Worm (Caenorhabditis elegans) whole organism, late embryonic: ENCODE data around the gene ced-3.

ENCODE experiments used
- C08G9.2 ChIP-seq: sonication (generic microtip); optimal IDR thresholded peaks from 2 replicates; lab custom pipeline; 2016; ENCODE audit warnings: mild to moderate bottlenecking, missing genetic modification characterization, moderate library complexity, missing compliant biosample characterization
- C38D4.7 ChIP-seq: fragments of 200-800 bp; sonication (Bioruptor generic); optimal IDR thresholded peaks from 2 replicates; lab custom pipeline; 2018; ENCODE audit warnings: mild to moderate bottlenecking, missing genetic modification characterization, moderate library complexity, missing compliant biosample characterization
- F13H6.1 ChIP-seq: sonication (generic microtip); optimal IDR thresholded peaks from 2 replicates; lab custom pipeline; 2016; ENCODE audit warnings: missing genetic modification characterization, missing compliant biosample characterization
- T23F11.4 ChIP-seq: fragments of 200-800 bp; sonication (Bioruptor generic); optimal IDR thresholded peaks from 2 replicates; lab custom pipeline; 2018; ENCODE audit warnings: mild to moderate bottlenecking, missing genetic modification characterization, missing compliant biosample characterization
- Y22D7AL.16 ChIP-seq: sonication (generic microtip); optimal IDR thresholded peaks from 2 replicates; lab custom pipeline; 2016; ENCODE audit warnings: missing genetic modification characterization, missing compliant biosample characterization
- ahr-1 ChIP-seq: sonication (generic microtip); optimal IDR thresholded peaks from 2 replicates; lab custom pipeline; 2016; ENCODE audit warnings: missing genetic modification characterization, missing compliant biosample characterization
- ceh-18 ChIP-seq: sonication (generic microtip); optimal IDR thresholded peaks from 2 replicates; lab custom pipeline; 2016; ENCODE audit warnings: missing genetic modification characterization, missing compliant biosample characterization
- ceh-19 ChIP-seq: fragments of 200-800 bp; sonication (Bioruptor generic); optimal IDR thresholded peaks from 2 replicates; lab custom pipeline; 2018; ENCODE audit warnings: mild to moderate bottlenecking, missing genetic modification characterization, missing compliant biosample characterization
- ceh-34 ChIP-seq: sonication (generic microtip); optimal IDR thresholded peaks from 2 replicates; lab custom pipeline; 2016; ENCODE audit warnings: mild to moderate bottlenecking, missing genetic modification characterization, missing compliant biosample characterization
- ceh-45 ChIP-seq: fragments of 200-800 bp; sonication (Bioruptor generic); IDR thresholded peaks from 2 replicates; pipeline ENCODE4 v1.3.6; 2022; ENCODE audit warnings: missing genetic modification reagents, missing genetic modification characterization, missing compliant biosample characterization
- ceh-48 ChIP-seq: sonication (generic microtip); optimal IDR thresholded peaks from 2 replicates; lab custom pipeline; 2016; ENCODE audit warnings: missing genetic modification characterization, inconsistent platforms, missing compliant biosample characterization
- ceh-9 ChIP-seq: sonication (generic microtip); optimal IDR thresholded peaks from 2 replicates; lab custom pipeline; 2016; ENCODE audit warnings: mild to moderate bottlenecking, missing genetic modification characterization, inconsistent platforms, missing compliant biosample characterization
- che-1 ChIP-seq: sonication (generic microtip); optimal IDR thresholded peaks from 2 replicates; lab custom pipeline; 2016; ENCODE audit warnings: mild to moderate bottlenecking, missing genetic modification characterization, missing compliant biosample characterization
- elt-2 ChIP-seq: sonication (generic microtip); optimal IDR thresholded peaks from 2 replicates; lab custom pipeline; 2016; ENCODE audit warnings: missing genetic modification reagents, missing genetic modification characterization, missing compliant biosample characterization
- elt-4 ChIP-seq: sonication (generic microtip); optimal IDR thresholded peaks from 2 replicates; lab custom pipeline; 2016; ENCODE audit warnings: missing genetic modification characterization, missing compliant biosample characterization
- fkh-10 ChIP-seq: fragments of 150-350 bp; optimal IDR thresholded peaks from 2 replicates; lab custom pipeline; 2014; ENCODE audit warnings: missing biosample characterization, missing genetic modification reagents, missing genetic modification characterization
- hlh-13 ChIP-seq: fragments of 200-800 bp; sonication (Bioruptor generic); optimal IDR thresholded peaks from 2 replicates; lab custom pipeline; 2018; ENCODE audit warnings: mild to moderate bottlenecking, missing genetic modification characterization, missing compliant biosample characterization
- hlh-30 ChIP-seq: sonication (generic microtip); optimal IDR thresholded peaks from 2 replicates; lab custom pipeline; 2017; ENCODE audit warnings: antibody characterized with exemption, missing genetic modification characterization, missing compliant biosample characterization; ENCODE audit not compliant: insufficient read depth
- hlh-8 ChIP-seq: sonication (generic microtip); optimal IDR thresholded peaks from 2 replicates; lab custom pipeline; 2016; ENCODE audit warnings: missing genotype, missing genetic modification characterization, missing compliant biosample characterization
- madf-2 ChIP-seq: sonication (generic microtip); optimal IDR thresholded peaks from 2 replicates; lab custom pipeline; 2017; ENCODE audit warnings: missing genetic modification characterization, missing compliant biosample characterization
- mec-3 ChIP-seq: sonication (generic microtip); optimal IDR thresholded peaks from 2 replicates; lab custom pipeline; 2016; ENCODE audit warnings: borderline replicate concordance, missing genetic modification characterization, missing compliant biosample characterization
- npax-4 ChIP-seq: sonication (generic microtip); optimal IDR thresholded peaks from 2 replicates; lab custom pipeline; 2016; ENCODE audit warnings: missing genetic modification characterization, missing compliant biosample characterization
- pag-3 ChIP-seq: sonication (generic microtip); optimal IDR thresholded peaks from 2 replicates; lab custom pipeline; 2016; ENCODE audit warnings: missing compliant biosample characterization, missing genetic modification characterization, borderline replicate concordance
- pax-1 ChIP-seq: fragments of 150-350 bp; optimal IDR thresholded peaks from 2 replicates; lab custom pipeline; 2014; ENCODE audit warnings: missing biosample characterization, missing genetic modification characterization
- pha-2 ChIP-seq: sonication (generic microtip); optimal IDR thresholded peaks from 2 replicates; lab custom pipeline; 2017; ENCODE audit warnings: mild to moderate bottlenecking, missing genetic modification characterization, missing compliant biosample characterization
- pha-4 ChIP-seq: fragments of 150-350 bp; optimal IDR thresholded peaks from 2 replicates; lab custom pipeline; 2018; ENCODE audit warnings: missing biosample characterization, missing genetic modification reagents, missing genetic modification characterization
- sox-2 ChIP-seq: fragments of 200-800 bp; sonication (Bioruptor generic); IDR thresholded peaks from 2 replicates; pipeline ENCODE4 v1.3.6; 2022; ENCODE audit warnings: missing genetic modification reagents, missing genetic modification characterization, missing compliant biosample characterization
- sox-4 ChIP-seq: sonication (generic microtip); optimal IDR thresholded peaks from 2 replicates; lab custom pipeline; 2017; ENCODE audit warnings: mild to moderate bottlenecking, missing genetic modification characterization, inconsistent platforms, missing compliant biosample characterization
- tbx-2 ChIP-seq: sonication (generic microtip); optimal IDR thresholded peaks from 2 replicates; lab custom pipeline; 2016; ENCODE audit warnings: missing genetic modification characterization, missing compliant biosample characterization
- unc-55 ChIP-seq: sonication (generic microtip); optimal IDR thresholded peaks from 2 replicates; lab custom pipeline; 2017; ENCODE audit warnings: missing biosample characterization, missing genetic modification reagents, missing genetic modification characterization

Gene ced-3

DNA sequence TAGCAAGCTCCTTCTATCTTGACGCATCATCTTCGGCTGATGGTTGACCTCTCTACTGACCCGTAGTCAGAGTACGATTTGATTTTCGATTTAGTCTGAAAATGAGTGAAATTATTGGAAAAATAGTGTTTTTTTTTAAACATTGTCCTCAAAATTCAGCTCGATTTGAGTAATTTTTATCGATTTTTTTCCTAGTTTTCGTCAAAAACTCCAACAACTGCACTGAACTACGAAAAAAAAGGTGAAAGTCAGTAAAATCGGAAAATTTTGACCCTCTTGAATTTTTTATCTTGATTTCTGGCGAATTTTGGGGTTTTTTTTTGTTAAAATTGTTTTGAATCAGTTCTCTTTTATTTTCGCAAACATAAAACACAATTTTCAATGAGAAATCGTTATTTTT, at the start of gene ced-3:
ced-3 (minus strand) TSS at position 101 of the 400 bp plus-strand sequence.
- TF ChIP-seq tbx-2 (tag; lab: Kevin White, UChicago) = no peak
- no peak for TF ChIP-seq madf-2 (tag; lab: Kevin White, UChicago)
- TF ChIP-seq sox-2 (GFP tag; lab: Robert Waterston, UW) = no peak
- TF ChIP-seq ceh-19 (GFP tag; lab: Kevin White, UChicago) = no peak
- no peak for TF ChIP-seq T23F11.4
- TF ChIP-seq che-1 (tag; lab: Kevin White, UChicago) = no peak
- TF ChIP-seq ceh-45 = no peak
- no peak for TF ChIP-seq ceh-48 (tag; lab: Kevin White, UChicago)
- TF ChIP-seq, all 69 proteins: peak for 0

DNA sequence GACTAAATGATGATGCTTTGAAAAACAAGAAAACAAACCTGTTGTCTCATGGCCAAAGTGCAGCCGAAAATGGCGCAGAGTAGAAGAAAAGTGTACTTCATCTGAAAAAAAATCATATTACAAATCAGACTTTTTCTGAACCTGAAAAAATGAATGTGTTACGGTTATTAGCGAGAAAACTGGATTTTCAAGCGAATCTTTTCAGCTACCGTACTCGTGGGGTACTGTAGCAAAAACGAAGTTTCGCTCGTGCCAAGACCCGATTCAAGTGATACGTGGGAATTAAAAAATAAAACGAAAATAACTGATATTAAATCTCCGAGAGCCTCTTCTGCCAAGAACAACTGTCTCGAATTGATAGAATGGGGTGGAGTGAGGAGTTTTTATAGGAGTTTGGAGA, 48.3 kb upstream of the ced-3 start, which contains the start of gene ttr-51:
ttr-51 (minus strand) TSS at position 101 of the 400 bp plus-strand sequence.
- TF ChIP-seq hlh-13 (GFP tag; lab: Kevin White, UChicago) = no peak

DNA sequence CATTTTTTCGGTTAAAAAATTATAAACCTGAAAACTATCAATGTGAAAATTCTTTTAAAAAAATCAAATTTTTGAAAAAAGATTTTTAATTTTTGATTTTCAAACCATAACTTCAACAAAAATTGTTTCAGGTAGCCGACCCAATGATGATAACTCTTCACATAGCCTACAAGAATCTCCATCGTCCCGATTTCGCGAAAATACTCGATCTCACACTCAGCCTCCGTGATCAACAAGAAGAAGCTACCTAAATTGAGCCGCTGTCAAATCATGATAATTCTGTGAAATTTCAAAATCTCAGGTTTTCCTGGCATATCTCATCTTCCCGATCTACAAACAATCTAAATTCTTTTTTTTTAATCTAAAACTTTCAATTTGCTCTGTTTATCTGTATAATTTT, 46.3 kb upstream of the ced-3 start:
- TF ChIP-seq hlh-30 = no peak
- no peak for TF ChIP-seq elt-4 (tag; lab: Kevin White, UChicago)
- TF ChIP-seq T23F11.4 = no peak
- no peak for TF ChIP-seq sox-4 (tag; lab: Kevin White, UChicago)
- TF ChIP-seq unc-55 (GFP tag; lab: Kevin White, UChicago) = no peak
- no peak for TF ChIP-seq C38D4.7 (GFP tag; lab: Kevin White, UChicago)
- TF ChIP-seq sox-2 (GFP tag; lab: Robert Waterston, UW) = no peak
- no peak for TF ChIP-seq ceh-18 (tag; lab: Kevin White, UChicago)
- TF ChIP-seq hlh-8 (tag; lab: Kevin White, UChicago) = no peak
- no peak for TF ChIP-seq ceh-19 (GFP tag; lab: Kevin White, UChicago)

DNA sequence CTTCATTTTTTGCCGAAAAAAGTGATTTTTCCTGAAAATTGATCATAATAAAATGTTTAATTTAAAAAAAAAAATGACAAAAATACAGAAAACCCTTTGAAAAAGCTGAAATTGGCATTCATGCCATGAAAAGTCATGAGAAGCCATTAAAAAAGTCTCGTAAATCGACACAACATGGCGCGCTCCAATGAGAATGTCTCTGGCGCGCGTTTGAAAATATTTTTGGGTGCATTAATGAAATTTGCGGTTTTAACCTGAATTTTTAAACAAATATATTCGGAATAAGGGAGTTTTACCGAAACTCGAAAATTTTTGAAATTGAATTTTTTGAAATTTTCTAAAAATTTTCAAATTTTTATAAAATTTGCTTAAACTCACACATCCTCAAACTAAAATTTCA, 43.8 kb upstream of the ced-3 start:
- no peak for TF ChIP-seq F13H6.1

DNA sequence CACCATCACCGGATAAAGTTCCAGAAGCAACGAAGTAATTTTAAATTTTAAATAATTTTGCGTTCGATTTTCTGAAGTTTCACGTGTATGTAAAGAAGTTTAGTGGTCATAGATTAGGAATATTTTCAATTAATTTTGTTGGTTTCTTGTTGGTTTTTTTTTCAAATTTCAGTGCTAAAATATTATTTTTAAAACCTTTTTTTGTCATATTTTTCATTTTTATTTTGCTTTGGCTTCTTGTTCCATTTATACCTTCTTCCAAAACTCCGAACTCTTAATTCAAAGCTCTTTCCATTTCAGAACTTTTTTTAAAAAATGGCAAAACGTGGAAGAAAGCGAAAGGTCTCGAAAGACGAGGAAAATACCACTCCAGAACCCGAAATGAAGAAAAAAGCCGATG, 43.0 kb upstream of the ced-3 start, which contains the start of gene JC8.7:
JC8.7 (plus strand) TSS at position 301 of the 400 bp plus-strand sequence.
- TF ChIP-seq ahr-1 (tag; lab: Kevin White, UChicago) = no peak
- no peak for TF ChIP-seq tbx-2 (tag; lab: Kevin White, UChicago)
- TF ChIP-seq ceh-9 (tag; lab: Kevin White, UChicago) = no peak
- no peak for TF ChIP-seq pha-4 (tag; lab: Kevin White, UChicago)
- TF ChIP-seq ceh-48 (tag; lab: Kevin White, UChicago) = no peak
- no peak for TF ChIP-seq pax-1 (tag; lab: Kevin White, UChicago)
- no peak for TF ChIP-seq Y22D7AL.16
- no peak for TF ChIP-seq pha-2
- no peak for TF ChIP-seq unc-55 (GFP tag; lab: Kevin White, UChicago)
- no peak for TF ChIP-seq C08G9.2
- TF ChIP-seq mec-3 (tag; lab: Kevin White, UChicago) = no peak
- no peak for TF ChIP-seq elt-2 (tag; lab: Kevin White, UChicago)
- TF ChIP-seq fkh-10 (GFP tag; lab: Kevin White, UChicago) = no peak
- no peak for TF ChIP-seq npax-4

DNA sequence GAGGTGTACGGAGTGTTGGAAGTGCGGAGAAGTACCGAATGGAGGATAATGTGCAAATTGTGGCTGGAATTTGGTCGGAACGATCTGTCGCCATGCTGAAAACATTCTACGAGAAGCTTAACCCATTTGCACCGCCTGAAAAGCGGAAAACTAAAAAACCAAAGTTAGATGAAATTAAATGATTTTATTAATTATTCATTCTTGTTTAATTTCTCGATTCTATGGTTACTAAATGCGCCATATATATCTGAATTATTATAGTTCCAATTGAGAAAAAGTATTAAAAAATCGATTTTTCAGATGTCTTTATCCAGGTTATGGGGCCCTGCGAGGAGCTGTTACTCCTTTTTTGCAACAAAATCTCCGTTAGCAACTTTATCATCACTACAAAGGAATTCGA, 40.1 kb upstream of the ced-3 start, which contains the start of gene cox-11:
cox-11 (plus strand) TSS at position 301 of the 400 bp plus-strand sequence.
- no peak for TF ChIP-seq mec-3 (tag; lab: Kevin White, UChicago)
- no peak for TF ChIP-seq pag-3 (tag; lab: Kevin White, UChicago)
- no peak for TF ChIP-seq ceh-34 (tag; lab: Kevin White, UChicago)
